Worm (Caenorhabditis elegans): ENCODE measurements around the gene srj-50.

srj-50 gene

DNA sequence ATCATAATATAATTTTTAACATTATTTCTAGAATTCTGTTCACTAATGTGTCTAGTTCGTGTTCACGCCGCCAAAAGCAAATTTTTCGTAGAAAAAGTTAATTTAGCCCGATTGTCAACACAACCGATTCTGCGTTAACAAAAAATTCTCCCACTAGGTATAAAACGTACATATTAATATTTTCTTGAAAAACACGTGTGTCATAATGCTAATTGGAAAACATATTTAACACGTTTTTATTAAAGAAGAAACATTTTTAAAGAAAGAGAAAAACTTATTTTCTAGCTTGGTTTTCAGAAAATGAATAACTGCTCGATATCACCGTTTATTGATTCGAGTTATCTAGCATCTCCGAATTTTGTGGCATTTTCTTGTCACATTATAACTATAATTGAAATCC, 37.4 kb downstream of the srj-50 start, which contains the start of gene srh-243:
Gene srh-243 (plus strand): TSS at position 301 of the 400 bp plus-strand sequence.
- no peak for TF ChIP-seq sma-3 (GFP tag; optimal IDR thresholded peaks at IDR 0.05)
- no peak for TF ChIP-seq crh-2 (tag; optimal IDR thresholded peaks at IDR 0.05)
- no peak for TF ChIP-seq alr-1 (tag; optimal IDR thresholded peaks at IDR 0.05)
- TF ChIP-seq nhr-6 (tag; optimal IDR thresholded peaks at IDR 0.05), result no peak

DNA sequence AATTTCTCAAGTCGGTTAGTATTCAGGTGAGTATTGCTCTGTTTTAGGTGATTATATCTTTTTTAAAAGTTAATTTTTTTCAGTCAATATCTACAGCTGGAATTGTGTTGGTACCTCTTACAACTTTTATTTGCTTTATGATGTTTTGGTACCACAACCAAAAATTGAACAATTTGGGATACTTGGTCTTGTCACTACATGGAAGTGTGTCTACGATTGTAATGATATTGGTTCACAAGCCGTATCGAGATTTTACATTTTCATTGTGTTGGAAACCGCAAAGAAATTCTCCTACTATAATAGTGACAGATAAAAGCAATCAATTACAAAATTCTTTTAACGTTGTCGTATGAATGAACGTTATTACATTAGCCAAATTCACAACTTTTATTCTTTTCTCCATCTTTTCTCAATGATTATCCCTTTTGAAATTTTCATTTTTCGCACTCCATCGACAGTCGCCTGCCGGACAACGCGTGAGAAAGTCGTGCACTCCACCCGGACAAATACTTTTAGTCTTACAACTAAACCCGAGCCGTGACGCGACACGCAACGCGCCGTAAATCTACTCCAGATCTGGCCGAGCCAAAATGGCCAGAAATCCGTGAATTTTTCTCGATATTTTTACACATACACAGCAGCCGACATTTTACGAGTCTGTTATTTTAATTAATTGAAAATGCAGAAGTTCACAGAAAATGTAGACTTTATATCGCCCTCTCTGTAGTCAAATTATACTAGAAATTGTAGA, 39.2 kb downstream of the srj-50 start:
- TF ChIP-seq ztf-11 (tag; optimal IDR thresholded peaks at IDR 0.05) (no peak), ZK546.5 (tag; optimal IDR thresholded peaks at IDR 0.05) (no peak), unc-62 (GFP tag; optimal IDR thresholded peaks at IDR 0.05) (no peak), unc-55 (GFP tag; optimal IDR thresholded peaks at IDR 0.05) (no peak), nhr-25 (tag; optimal IDR thresholded peaks at IDR 0.05) (no peak), sma-9 (GFP tag; optimal IDR thresholded peaks at IDR 0.05) (no peak), sma-9 (tag; optimal IDR thresholded peaks at IDR 0.05) (no peak), lsy-2 (tag; optimal IDR thresholded peaks at IDR 0.05) (no peak), nhr-10 (tag; optimal IDR thresholded peaks at IDR 0.05) (no peak), C34F6.9 (tag; optimal IDR thresholded peaks at IDR 0.05) (no peak), ztf-4 (tag; optimal IDR thresholded peaks at IDR 0.05) (no peak), elt-1 (tag; optimal IDR thresholded peaks at IDR 0.05) (no peak)

DNA sequence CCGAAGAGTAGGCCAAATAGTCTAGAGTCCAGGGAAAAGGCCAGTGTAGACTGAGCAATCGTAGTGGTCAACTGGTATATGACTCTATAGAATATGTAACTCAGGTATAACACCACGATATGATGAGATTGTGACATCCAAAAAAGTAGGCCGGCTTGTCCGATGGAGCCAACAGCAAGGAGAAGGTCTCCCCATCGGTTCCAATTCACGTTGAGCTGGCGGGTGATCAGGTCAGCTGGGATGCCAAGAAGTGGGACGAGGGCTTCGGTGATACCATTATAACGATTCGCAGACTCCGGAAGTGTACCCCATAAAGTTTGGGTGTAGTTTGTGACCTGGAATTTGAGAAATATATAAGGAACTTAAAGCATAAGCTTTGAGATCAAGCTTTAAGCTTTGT, 40.2 kb downstream of the srj-50 start:
- TF ChIP-seq nhr-237 (tag; optimal IDR thresholded peaks at IDR 0.05) (no peak), unc-39 (tag; optimal IDR thresholded peaks at IDR 0.05) (no peak), snpc-4 (tag; optimal IDR thresholded peaks at IDR 0.05) (no peak), nhr-12 (tag; optimal IDR thresholded peaks at IDR 0.05) (no peak), C34F6.9 (tag; optimal IDR thresholded peaks at IDR 0.05) (no peak), ceh-16 (tag; optimal IDR thresholded peaks at IDR 0.05) (no peak), lin-13 (GFP tag; optimal IDR thresholded peaks at IDR 0.05) (no peak), ztf-1 (GFP tag; conservative IDR thresholded peaks at IDR 0.05) (no peak), mab-5 (tag; optimal IDR thresholded peaks at IDR 0.05) (no peak), ceh-82 (tag; optimal IDR thresholded peaks at IDR 0.05) (no peak), nhr-129 (tag; optimal IDR thresholded peaks at IDR 0.05) (no peak), ama-1 (optimal IDR thresholded peaks at IDR 0.05) (no peak), zag-1 (tag; optimal IDR thresholded peaks at IDR 0.05) (no peak), mbf-1 (tag; optimal IDR thresholded peaks at IDR 0.05) (no peak), ztf-11 (tag; optimal IDR thresholded peaks at IDR 0.05) (no peak), nhr-23 (tag; optimal IDR thresholded peaks at IDR 0.05) (no peak), lsy-2 (tag; optimal IDR thresholded peaks at IDR 0.05) (no peak)

DNA sequence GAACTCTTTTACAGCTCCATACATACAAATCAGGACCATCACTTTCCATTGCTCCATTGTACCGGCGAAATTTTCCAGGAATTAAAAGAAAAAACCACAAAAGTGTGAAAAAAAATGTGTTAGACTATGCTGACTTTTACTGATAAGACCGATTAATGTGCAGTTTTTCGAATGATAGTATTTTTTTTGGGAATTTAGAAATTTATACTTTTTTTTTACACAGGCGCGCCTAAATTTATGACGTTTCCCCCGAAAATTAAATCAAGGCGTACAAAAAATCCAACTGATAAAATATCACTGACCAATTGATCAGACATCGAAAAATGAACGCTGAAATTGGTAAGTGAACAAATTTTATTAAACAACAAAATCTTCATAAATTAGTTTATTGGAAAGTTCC, 42.7 kb downstream of the srj-50 start, which contains the start of gene folt-2:
Gene folt-2 (minus strand): TSS at position 179 of the 400 bp plus-strand sequence.
- no peak for TF ChIP-seq F13H6.1 (tag; optimal IDR thresholded peaks at IDR 0.05)
- peak; percentile 60 for TF ChIP-seq fos-1 (tag; optimal IDR thresholded peaks at IDR 0.05)

DNA sequence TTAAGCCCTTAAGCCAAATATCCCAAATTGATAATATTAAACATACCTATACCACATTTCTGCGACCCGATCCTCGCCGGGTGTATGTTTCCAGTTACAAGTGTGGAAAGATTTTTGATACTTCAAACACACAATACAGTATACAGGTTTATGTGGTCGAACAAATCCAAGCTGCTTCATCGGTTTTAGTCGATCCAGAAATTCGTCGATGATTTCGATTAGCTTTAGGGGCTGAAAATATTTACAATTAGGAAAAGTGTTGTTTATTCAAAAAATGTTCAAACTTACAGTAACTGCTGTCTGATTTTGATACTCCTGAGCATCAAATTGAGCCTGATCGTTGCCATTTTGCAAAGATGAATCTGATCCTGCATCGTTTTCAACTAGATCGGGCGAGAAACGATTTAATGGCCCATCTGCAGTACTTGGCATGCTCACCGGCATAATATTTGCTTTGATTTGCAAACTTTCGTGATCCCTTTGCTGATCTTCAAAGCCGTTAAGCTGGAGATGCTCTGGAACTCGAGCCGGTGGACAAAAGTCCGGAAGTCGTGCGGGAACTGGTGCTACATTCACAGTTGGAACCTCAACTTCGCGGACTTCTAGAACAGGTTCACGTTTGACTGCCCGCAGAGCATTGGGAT, 43.5 kb downstream of the srj-50 start:
- TF ChIP-seq sma-3 (GFP tag; optimal IDR thresholded peaks at IDR 0.05) (no peak), nhr-11 (tag; optimal IDR thresholded peaks at IDR 0.05) (no peak), fos-1 (tag; optimal IDR thresholded peaks at IDR 0.05) (no peak), ceh-16 (tag; optimal IDR thresholded peaks at IDR 0.05) (no peak), unc-55 (GFP tag; optimal IDR thresholded peaks at IDR 0.05) (no peak), ama-1 (optimal IDR thresholded peaks at IDR 0.05) (no peak), skn-1 (tag; optimal IDR thresholded peaks at IDR 0.05) (no peak), sma-9 (GFP tag; optimal IDR thresholded peaks at IDR 0.05) (no peak), sma-9 (tag; optimal IDR thresholded peaks at IDR 0.05) (no peak), lin-39 (tag; optimal IDR thresholded peaks at IDR 0.05) (no peak), blmp-1 (tag; optimal IDR thresholded peaks at IDR 0.05; ENCODE audit: insufficient read depth) (no peak), nhr-129 (tag; optimal IDR thresholded peaks at IDR 0.05) (no peak)

All from whole organism, L2 larva.